Worm (Caenorhabditis elegans): Measurements from ENCODE around the gene npr-35.

Gene npr-35

DNA sequence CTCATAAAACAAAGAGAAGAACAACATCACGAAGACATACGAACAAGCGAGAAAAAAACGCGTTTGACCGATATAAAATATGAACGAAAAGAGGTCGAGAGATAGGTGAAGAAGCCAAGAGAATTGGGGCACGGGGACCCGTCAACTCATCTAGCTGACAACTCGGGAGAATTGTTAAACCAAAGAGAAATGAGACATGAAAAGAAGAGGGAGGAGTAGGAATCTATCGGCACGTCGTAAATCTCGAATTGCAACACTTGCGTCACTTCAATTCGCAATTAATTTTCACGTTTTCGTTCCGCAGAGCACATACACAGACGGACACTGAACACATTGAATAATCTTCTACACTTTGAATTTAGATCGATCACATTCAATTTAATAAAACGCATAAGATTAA lies 20.1 kb upstream of the npr-35 start:
- peak; percentile 16 for TF ChIP-seq nhr-71 (tag; optimal IDR thresholded peaks at IDR 0.05)
- TF ChIP-seq ceh-8 (GFP tag; optimal IDR thresholded peaks at IDR 0.05) = no peak
- TF ChIP-seq egl-13 (tag; optimal IDR thresholded peaks at IDR 0.05) = no peak
- TF ChIP-seq C16A3.4 (tag; optimal IDR thresholded peaks at IDR 0.05) = no peak
- no peak for TF ChIP-seq zag-1 (tag; optimal IDR thresholded peaks at IDR 0.05)
- TF ChIP-seq rnt-1 (tag; optimal IDR thresholded peaks at IDR 0.05) = peak; percentile 41

DNA sequence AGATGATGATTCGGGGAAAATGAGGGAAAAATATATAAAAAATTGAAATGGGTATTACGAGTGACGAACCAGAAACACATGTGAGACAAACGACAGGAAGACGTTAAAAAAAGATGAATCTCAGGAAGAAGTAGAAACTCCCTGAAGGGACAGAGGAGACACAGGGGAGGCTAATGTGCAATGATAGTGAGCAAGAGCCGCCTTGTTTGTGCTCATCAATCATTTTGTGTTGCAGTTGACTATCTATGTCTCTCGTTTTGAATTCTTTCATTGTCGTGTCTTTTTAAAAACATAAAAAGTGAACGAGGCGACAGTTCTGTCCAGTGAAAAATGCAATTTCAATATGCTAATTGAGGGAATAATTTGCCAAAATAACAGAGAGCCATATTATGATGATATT lies 18.7 kb upstream of the npr-35 start:
- TF ChIP-seq dsc-1 (tag; optimal IDR thresholded peaks at IDR 0.05) (peak; percentile 26), lin-14 (GFP tag; optimal IDR thresholded peaks at IDR 0.05) (peak; percentile 32), elt-3 (tag; optimal IDR thresholded peaks at IDR 0.05) (no peak)

ce11 chrIV:7726325-7726724 lies 17.3 kb upstream of the npr-35 start, which contains the start of gene C50F7.5:
C50F7.5 (plus strand) TSS chrIV:7726719.
- peak; percentile 58 for TF ChIP-seq elt-2 (tag; optimal IDR thresholded peaks at IDR 0.05)
- no peak for TF ChIP-seq nhr-85 (tag)

- TF ChIP-seq efl-1 (optimal IDR thresholded peaks at IDR 0.05) = no peak
- TF ChIP-seq efl-1 (GFP tag; optimal IDR thresholded peaks at IDR 0.05 in 1 of 2) = peak in 1 of 2 experiments; percentile 25
- TF ChIP-seq unc-98 (GFP tag; IDR thresholded peaks at IDR 0.05) = no peak
Observed at ce11 chrIV:7727258-7727657, 16.4 kb upstream of the npr-35 start.

DNA sequence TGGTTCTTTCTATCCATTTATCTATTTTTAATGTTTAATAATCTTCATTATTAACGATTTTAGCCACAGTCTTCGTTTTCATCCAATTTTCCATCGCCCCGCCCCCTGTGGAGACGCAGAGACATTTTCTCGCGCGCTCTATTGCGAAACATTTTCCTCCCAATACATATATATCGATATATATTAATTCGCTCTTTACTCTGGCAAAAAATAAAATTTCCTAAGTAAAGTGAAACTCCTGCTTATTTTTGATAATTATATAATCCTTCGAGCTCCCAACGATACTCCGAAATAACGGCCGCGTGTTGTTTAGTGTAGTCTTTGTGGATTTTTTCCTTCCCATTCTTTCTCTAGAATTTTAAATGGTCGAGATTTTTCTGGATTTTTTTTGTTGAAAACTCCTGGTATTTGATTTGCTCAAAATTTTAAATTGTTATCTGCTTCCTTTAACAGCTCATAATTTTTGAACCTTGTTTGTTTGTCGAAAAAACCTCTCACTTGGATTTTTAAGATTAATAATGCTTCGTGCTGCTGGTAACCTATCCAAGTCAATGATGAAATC lies 15.2 kb upstream of the npr-35 start, which contains the start of gene sucg-1:
TSS of gene sucg-1 (plus strand) at position 512 of the 562 bp plus-strand sequence.
- no peak for TF ChIP-seq efl-1 (optimal IDR thresholded peaks at IDR 0.05)
- peak in 1 of 2 experiments; percentile 53 for TF ChIP-seq efl-1 (GFP tag; optimal IDR thresholded peaks at IDR 0.05 in 1 of 2)
- TF ChIP-seq tlp-1 (tag; optimal IDR thresholded peaks at IDR 0.05) = no peak
- TF ChIP-seq lsy-2 (tag; optimal IDR thresholded peaks at IDR 0.05) = no peak
- no peak for TF ChIP-seq nhr-90 (tag; optimal IDR thresholded peaks at IDR 0.05; ENCODE audit: poor library complexity)
- no peak for TF ChIP-seq ceh-90 (tag; optimal IDR thresholded peaks at IDR 0.05)
- peak; percentile 51 for TF ChIP-seq zip-4 (GFP tag; optimal IDR thresholded peaks at IDR 0.05)
- no peak for TF ChIP-seq unc-86 (tag; optimal IDR thresholded peaks at IDR 0.05)
- TF ChIP-seq nhr-11 (tag; optimal IDR thresholded peaks at IDR 0.05) = no peak
- TF ChIP-seq nhr-28 (tag; optimal IDR thresholded peaks at IDR 0.05) = no peak

- TF ChIP-seq C34B4.2 (tag; optimal IDR thresholded peaks at IDR 0.05) (no peak), F16B12.6 (tag; optimal IDR thresholded peaks at IDR 0.05) (no peak), aha-1 (tag; optimal IDR thresholded peaks at IDR 0.05) (no peak), dsc-1 (tag; optimal IDR thresholded peaks at IDR 0.05) (no peak), xbp-1 (tag; optimal IDR thresholded peaks at IDR 0.05) (no peak), lir-3 (tag; optimal IDR thresholded peaks at IDR 0.05; ENCODE audit: poor library complexity) (no peak), ces-1 (GFP tag; optimal IDR thresholded peaks at IDR 0.05) (no peak), swsn-7 (tag; optimal IDR thresholded peaks at IDR 0.05) (no peak), Y116A8C.19 (tag; optimal IDR thresholded peaks at IDR 0.05; ENCODE audit: borderline replicate concordance) (no peak), C04F5.9 (tag; optimal IDR thresholded peaks at IDR 0.05) (no peak), fkh-10 (GFP tag; optimal IDR thresholded peaks at IDR 0.05) (no peak)
Observed at ce11 chrIV:7731960-7732359, 11.7 kb upstream of the npr-35 start, which contains the start of the genes C50F7.9 and C50F7.3. C50F7.9 (minus strand) TSS chrIV:7732060. C50F7.3 (plus strand) TSS chrIV:7732329.

All from whole organism, L1 larva.